Worm (Caenorhabditis elegans) whole organism, late embryonic: ENCODE measurements around the gene ceh-41.

ENCODE experiments used
- K02D7.2 ChIP-seq: sonication (generic microtip); optimal IDR thresholded peaks from 2 replicates; lab custom pipeline; 2017; ENCODE audit warnings: mild to moderate bottlenecking, missing genetic modification characterization, missing compliant biosample characterization
- K09A11.1 ChIP-seq: sonication (generic microtip); optimal IDR thresholded peaks from 2 replicates; lab custom pipeline; 2017; ENCODE audit warnings: antibody characterized with exemption, mild to moderate bottlenecking, missing genetic modification characterization, missing compliant biosample characterization; ENCODE audit not compliant: insufficient read depth
- T23F11.4 ChIP-seq: fragments of 200-800 bp; sonication (Bioruptor generic); optimal IDR thresholded peaks from 2 replicates; lab custom pipeline; 2018; ENCODE audit warnings: mild to moderate bottlenecking, missing genetic modification characterization, missing compliant biosample characterization
- Y22D7AL.16 ChIP-seq: sonication (generic microtip); optimal IDR thresholded peaks from 2 replicates; lab custom pipeline; 2016; ENCODE audit warnings: missing genetic modification characterization, missing compliant biosample characterization
- ahr-1 ChIP-seq: sonication (generic microtip); optimal IDR thresholded peaks from 2 replicates; lab custom pipeline; 2016; ENCODE audit warnings: missing genetic modification characterization, missing compliant biosample characterization
- ama-1 ChIP-seq: fragments of 150-350 bp; optimal IDR thresholded peaks from 2 replicates; lab custom pipeline; 2014
- ceh-14 ChIP-seq: sonication (generic microtip); optimal IDR thresholded peaks from 2 replicates; lab custom pipeline; 2016; ENCODE audit warnings: missing genotype, missing genetic modification characterization, missing compliant biosample characterization
- ceh-18 ChIP-seq: sonication (generic microtip); optimal IDR thresholded peaks from 2 replicates; lab custom pipeline; 2016; ENCODE audit warnings: missing genetic modification characterization, missing compliant biosample characterization
- ceh-2 ChIP-seq: sonication (generic microtip); optimal IDR thresholded peaks from 2 replicates; lab custom pipeline; 2016; ENCODE audit warnings: missing genotype, missing genetic modification characterization, missing compliant biosample characterization
- ceh-24 ChIP-seq: sonication (generic microtip); optimal IDR thresholded peaks from 2 replicates; lab custom pipeline; 2016; ENCODE audit warnings: mild to moderate bottlenecking, missing genetic modification characterization, missing compliant biosample characterization
- ceh-34 ChIP-seq: sonication (generic microtip); optimal IDR thresholded peaks from 2 replicates; lab custom pipeline; 2016; ENCODE audit warnings: mild to moderate bottlenecking, missing genetic modification characterization, missing compliant biosample characterization
- ceh-48 ChIP-seq: sonication (generic microtip); optimal IDR thresholded peaks from 2 replicates; lab custom pipeline; 2016; ENCODE audit warnings: missing genetic modification characterization, inconsistent platforms, missing compliant biosample characterization
- ceh-9 ChIP-seq: sonication (generic microtip); optimal IDR thresholded peaks from 2 replicates; lab custom pipeline; 2016; ENCODE audit warnings: mild to moderate bottlenecking, missing genetic modification characterization, inconsistent platforms, missing compliant biosample characterization
- elt-2 ChIP-seq: sonication (generic microtip); optimal IDR thresholded peaks from 2 replicates; lab custom pipeline; 2016; ENCODE audit warnings: missing genetic modification reagents, missing genetic modification characterization, missing compliant biosample characterization
- ets-4 ChIP-seq: sonication (generic microtip); optimal IDR thresholded peaks from 2 replicates; lab custom pipeline; 2016; ENCODE audit warnings: missing genetic modification characterization, missing compliant biosample characterization
- eyg-1 ChIP-seq: sonication (generic microtip); optimal IDR thresholded peaks from 2 replicates; lab custom pipeline; 2016; ENCODE audit warnings: missing genotype, missing genetic modification characterization, missing compliant biosample characterization
- fkh-6 ChIP-seq: sonication (generic microtip); optimal IDR thresholded peaks from 2 replicates; lab custom pipeline; 2016; ENCODE audit warnings: missing genetic modification characterization, missing compliant biosample characterization
- hlh-15 ChIP-seq: sonication (generic microtip); optimal IDR thresholded peaks from 2 replicates; lab custom pipeline; 2016; ENCODE audit warnings: missing genetic modification characterization, missing compliant biosample characterization
- hlh-30 ChIP-seq: sonication (generic microtip); optimal IDR thresholded peaks from 2 replicates; lab custom pipeline; 2017; ENCODE audit warnings: antibody characterized with exemption, missing genetic modification characterization, missing compliant biosample characterization; ENCODE audit not compliant: insufficient read depth
- hlh-6 ChIP-seq: sonication (generic microtip); optimal IDR thresholded peaks from 2 replicates; lab custom pipeline; 2016; ENCODE audit warnings: missing genotype, missing genetic modification characterization, missing compliant biosample characterization
- hlh-8 ChIP-seq: sonication (generic microtip); optimal IDR thresholded peaks from 2 replicates; lab custom pipeline; 2016; ENCODE audit warnings: missing genotype, missing genetic modification characterization, missing compliant biosample characterization
- lim-6 ChIP-seq: sonication (generic microtip); optimal IDR thresholded peaks from 2 replicates; lab custom pipeline; 2016; ENCODE audit warnings: missing genetic modification characterization, missing compliant biosample characterization
- madf-2 ChIP-seq: sonication (generic microtip); optimal IDR thresholded peaks from 2 replicates; lab custom pipeline; 2017; ENCODE audit warnings: missing genetic modification characterization, missing compliant biosample characterization
- nfya-1 ChIP-seq: sonication (generic microtip); optimal IDR thresholded peaks from 2 replicates; lab custom pipeline; 2017; ENCODE audit warnings: missing genetic modification characterization, mild to moderate bottlenecking, missing compliant biosample characterization, antibody characterized with exemption, moderate library complexity
- odd-2 ChIP-seq: sonication (generic microtip); optimal IDR thresholded peaks from 2 replicates; lab custom pipeline; 2017; ENCODE audit warnings: antibody characterized with exemption, mild to moderate bottlenecking, missing genetic modification characterization, missing compliant biosample characterization
- pax-1 ChIP-seq: fragments of 150-350 bp; optimal IDR thresholded peaks from 2 replicates; lab custom pipeline; 2014; ENCODE audit warnings: missing biosample characterization, missing genetic modification characterization
- pqm-1 ChIP-seq: sonication (generic microtip); optimal IDR thresholded peaks from 2 replicates; lab custom pipeline; 2016; ENCODE audit warnings: missing genetic modification characterization, missing compliant biosample characterization
- pros-1 ChIP-seq: fragments of 150-350 bp; optimal IDR thresholded peaks from 2 replicates; lab custom pipeline; 2014; ENCODE audit warnings: missing biosample characterization, missing genetic modification reagents, missing genetic modification characterization
- ref-2 ChIP-seq: sonication (generic microtip); optimal IDR thresholded peaks from 2 replicates; lab custom pipeline; 2016; ENCODE audit warnings: missing genetic modification characterization, missing compliant biosample characterization
- sdc-2 ChIP-seq: sonication (generic microtip); optimal IDR thresholded peaks from 2 replicates; lab custom pipeline; 2016; ENCODE audit warnings: missing genotype, missing genetic modification characterization, missing compliant biosample characterization
- syd-9 ChIP-seq: sonication (generic microtip); optimal IDR thresholded peaks from 2 replicates; lab custom pipeline; 2016; ENCODE audit warnings: mild to moderate bottlenecking, missing genetic modification characterization, moderate library complexity, missing compliant biosample characterization
- tbx-2 ChIP-seq: sonication (generic microtip); optimal IDR thresholded peaks from 2 replicates; lab custom pipeline; 2016; ENCODE audit warnings: missing genetic modification characterization, missing compliant biosample characterization
- unc-3 ChIP-seq, 2 experiments: fragments of 200-800 bp in 1 of 2; sonication (Bioruptor generic) in 1 of 2; sonication (generic microtip) in 1 of 2; conservative IDR thresholded peaks in 1 of 2; optimal IDR thresholded peaks in 1 of 2; 2 replicates each; pipeline versions ENCODE4 v1.3.6 to Lab custom; 2016 to 2022; ENCODE audit warnings: missing compliant biosample characterization in 2 of 2, missing genetic modification characterization in 2 of 2, missing genetic modification reagents in 1 of 2
- unc-42 ChIP-seq: sonication (generic microtip); optimal IDR thresholded peaks from 2 replicates; lab custom pipeline; 2016; ENCODE audit warnings: missing genotype, missing genetic modification characterization, missing compliant biosample characterization
- zip-5 ChIP-seq: sonication (generic microtip); optimal IDR thresholded peaks from 2 replicates; lab custom pipeline; 2016; ENCODE audit warnings: missing genetic modification characterization, missing compliant biosample characterization
- ztf-16 ChIP-seq: sonication (generic microtip); optimal IDR thresholded peaks from 2 replicates; lab custom pipeline; 2017; ENCODE audit warnings: missing genetic modification characterization, missing compliant biosample characterization

The ceh-41 gene

ce11 chrX:1853596-1853995 lies 5.1 kb upstream of the ceh-41 start, which contains the start of gene T26C11.9 (continued):
- no peak for TF ChIP-seq Y22D7AL.16 (tag; lab: Kevin White, UChicago)
- peak; percentile 73 for TF ChIP-seq sdc-2 (tag; lab: Kevin White, UChicago)
- TF ChIP-seq ceh-24 (tag; lab: Kevin White, UChicago) = no peak
- no peak for TF ChIP-seq ceh-9 (tag; lab: Kevin White, UChicago)
- peak; percentile 5 for TF ChIP-seq elt-2 (tag; lab: Kevin White, UChicago)
- no peak for TF ChIP-seq K02D7.2 (tag; lab: Kevin White, UChicago)
- TF ChIP-seq ceh-14 (tag; lab: Kevin White, UChicago) = no peak
- TF ChIP-seq ama-1 (lab: Kevin White, UChicago) = no peak
- TF ChIP-seq ahr-1 (tag; lab: Kevin White, UChicago) = no peak
- TF ChIP-seq ztf-16 (tag; lab: Kevin White, UChicago) = no peak
- TF ChIP-seq pqm-1 (tag; lab: Kevin White, UChicago) = no peak
- TF ChIP-seq ceh-18 (tag; lab: Kevin White, UChicago) = no peak
- no peak for TF ChIP-seq ceh-34
- no peak for TF ChIP-seq lim-6 (tag; lab: Kevin White, UChicago)
- TF ChIP-seq ceh-48 (tag; lab: Kevin White, UChicago) = peak; percentile 59
- no peak for TF ChIP-seq T23F11.4
- TF ChIP-seq unc-42 (tag; lab: Kevin White, UChicago) = no peak
- TF ChIP-seq tbx-2 (tag; lab: Kevin White, UChicago) = peak; percentile 40
- no peak for TF ChIP-seq fkh-6
- TF ChIP-seq hlh-30 (tag; lab: Kevin White, UChicago) = no peak
- peak; percentile 6 for TF ChIP-seq zip-5 (tag; lab: Kevin White, UChicago)
- TF ChIP-seq ref-2 (tag; lab: Kevin White, UChicago) = no peak
- TF ChIP-seq pax-1 (tag; lab: Kevin White, UChicago) = no peak
- no peak for TF ChIP-seq hlh-6 (tag; lab: Kevin White, UChicago)

- TF ChIP-seq lim-6 (tag; lab: Kevin White, UChicago) (no peak), hlh-8 (no peak), nfya-1 (tag; lab: Kevin White, UChicago) (no peak), ceh-34 (no peak), ahr-1 (tag; lab: Kevin White, UChicago) (no peak), hlh-15 (tag; lab: Kevin White, UChicago) (no peak), odd-2 (tag; lab: Kevin White, UChicago) (no peak), fkh-6 (no peak), ceh-2 (tag; lab: Kevin White, UChicago) (no peak), pax-1 (tag; lab: Kevin White, UChicago) (no peak), madf-2 (tag; lab: Kevin White, UChicago) (no peak)
These were observed 4.2 kb upstream of the ceh-41 start, which contains the start of gene ceh-21 for ce11 chrX:1852636-1853035. Gene ceh-21 (minus strand): TSS chrX:1852736.

ce11 chrX:1850525-1850924 lies 2.0 kb upstream of the ceh-41 start:
- no peak for TF ChIP-seq ets-4 (tag; lab: Kevin White, UChicago)
- TF ChIP-seq hlh-30 (tag; lab: Kevin White, UChicago) = no peak
- no peak for TF ChIP-seq unc-42 (tag; lab: Kevin White, UChicago)
- TF ChIP-seq K09A11.1 (tag; lab: Kevin White, UChicago) = no peak
- TF ChIP-seq K02D7.2 (tag; lab: Kevin White, UChicago) = no peak
- no peak for TF ChIP-seq pros-1 (tag; lab: Kevin White, UChicago)
- TF ChIP-seq ceh-14 (tag; lab: Kevin White, UChicago) = no peak
- TF ChIP-seq syd-9 (tag; lab: Kevin White, UChicago) = no peak
- TF ChIP-seq Y22D7AL.16 (tag; lab: Kevin White, UChicago) = no peak
- TF ChIP-seq unc-3 (GFP tag; conservative IDR thresholded peaks at IDR 0.05; lab: Robert Waterston, UW) = no peak
- no peak for TF ChIP-seq unc-3 (tag; optimal IDR thresholded peaks at IDR 0.05; lab: Kevin White, UChicago)
- no peak for TF ChIP-seq eyg-1 (tag; lab: Kevin White, UChicago)
- no peak for TF ChIP-seq ceh-48 (tag; lab: Kevin White, UChicago)
